Worm (Caenorhabditis elegans) whole organism, late embryonic: ENCODE results near the gene ccz-1.

Experiments used
- ceh-24 ChIP-seq: sonication (generic microtip); optimal IDR thresholded peaks from 2 replicates; lab custom pipeline; 2016; ENCODE audit warnings: mild to moderate bottlenecking, missing genetic modification characterization, missing compliant biosample characterization
- ceh-6 ChIP-seq: fragments of 200-800 bp; sonication (Bioruptor generic); optimal IDR thresholded peaks from 2 replicates; lab custom pipeline; 2018; ENCODE audit warnings: mild to moderate bottlenecking, missing genetic modification characterization, missing compliant biosample characterization
- fkh-10 ChIP-seq: fragments of 150-350 bp; optimal IDR thresholded peaks from 2 replicates; lab custom pipeline; 2014; ENCODE audit warnings: missing biosample characterization, missing genetic modification reagents, missing genetic modification characterization
- fkh-6 ChIP-seq: sonication (generic microtip); optimal IDR thresholded peaks from 2 replicates; lab custom pipeline; 2016; ENCODE audit warnings: missing genetic modification characterization, missing compliant biosample characterization
- lim-6 ChIP-seq: sonication (generic microtip); optimal IDR thresholded peaks from 2 replicates; lab custom pipeline; 2016; ENCODE audit warnings: missing genetic modification characterization, missing compliant biosample characterization
- pqm-1 ChIP-seq: sonication (generic microtip); optimal IDR thresholded peaks from 2 replicates; lab custom pipeline; 2016; ENCODE audit warnings: missing genetic modification characterization, missing compliant biosample characterization
- sox-4 ChIP-seq: sonication (generic microtip); optimal IDR thresholded peaks from 2 replicates; lab custom pipeline; 2017; ENCODE audit warnings: mild to moderate bottlenecking, missing genetic modification characterization, inconsistent platforms, missing compliant biosample characterization

- no peak for TF ChIP-seq ceh-6 (GFP tag; lab: Kevin White, UChicago)
- TF ChIP-seq sox-4 (tag; lab: Kevin White, UChicago), result no peak
- TF ChIP-seq fkh-6 (tag; lab: Kevin White, UChicago), result no peak
- TF ChIP-seq fkh-10 (GFP tag; lab: Kevin White, UChicago), result no peak
- no peak for TF ChIP-seq ceh-24 (tag; lab: Kevin White, UChicago)
- no peak for TF ChIP-seq lim-6 (tag; lab: Kevin White, UChicago)
- no peak for TF ChIP-seq pqm-1 (tag; lab: Kevin White, UChicago)
Observed at ce11 chrV:13668337-13668736, 10.3 kb upstream of the ccz-1 start.
